Fruit fly (Drosophila melanogaster): ENCODE measurements around the gene ND-ACP.

ND-ACP gene

dm6 chr3L:1378862-1379543 is 49.3 kb downstream of the ND-ACP start (continued):
- TF ChIP-seq MTF-1 (GFP tag; optimal IDR thresholded peaks at IDR 0.05; ENCODE audit: borderline replicate concordance) (no peak), CG8478 (optimal IDR thresholded peaks at IDR 0.05) (no peak), lilli (GFP tag; optimal IDR thresholded peaks at IDR 0.05) (no peak), CG9609 (GFP tag; optimal IDR thresholded peaks at IDR 0.05) (peak; percentile 44), vnd (GFP tag; IDR thresholded peaks at IDR 0.05; ENCODE audit: partially characterized antibody) (no peak), CG13123 (GFP tag; optimal IDR thresholded peaks at IDR 0.05) (no peak), CG12744 (GFP tag; optimal IDR thresholded peaks at IDR 0.05) (no peak), bsh (GFP tag; optimal IDR thresholded peaks at IDR 0.05) (peak; percentile 74 to 82), CG32532 (GFP tag; IDR thresholded peaks at IDR 0.05) (peak; percentile 40), CG12071 (GFP tag; optimal IDR thresholded peaks at IDR 0.05) (peak; percentile 14), gfzf (GFP tag; optimal IDR thresholded peaks at IDR 0.05) (no peak), CG2875 (GFP tag; optimal IDR thresholded peaks at IDR 0.05) (peak; percentile 77), ftz-f1 (GFP tag; optimal IDR thresholded peaks at IDR 0.05) (no peak), CG10979 (tag; optimal IDR thresholded peaks at IDR 0.05) (peak; percentile 78), CG31388 (GFP tag; optimal IDR thresholded peaks at IDR 0.05) (no peak), CG14667 (GFP tag; IDR thresholded peaks at IDR 0.05) (peak; percentile 49), CG2202 (tag; optimal IDR thresholded peaks at IDR 0.05) (peak; percentile 51), Neu2 (GFP tag; optimal IDR thresholded peaks at IDR 0.05; ENCODE audit: borderline replicate concordance) (no peak), dysf (GFP tag; IDR thresholded peaks at IDR 0.05) (peak; percentile 67), zen (tag; optimal IDR thresholded peaks at IDR 0.05) (peak; percentile 22), Dp (GFP tag; optimal IDR thresholded peaks at IDR 0.05) (no peak), nom (GFP tag; optimal IDR thresholded peaks at IDR 0.05) (peak; percentile 45), chinmo (GFP tag; IDR thresholded peaks at IDR 0.05; ENCODE audit: partially characterized antibody) (no peak), esg (GFP tag; conservative IDR thresholded peaks at IDR 0.05) (peak; percentile 42), CG1529 (GFP tag; optimal IDR thresholded peaks at IDR 0.05) (peak; percentile 64), cas (GFP tag; IDR thresholded peaks at IDR 0.05) (no peak), bigmax (GFP tag; optimal IDR thresholded peaks at IDR 0.05) (no peak), CG8089 (GFP tag; optimal IDR thresholded peaks at IDR 0.05) (peak; percentile 11), pho (GFP tag; optimal IDR thresholded peaks at IDR 0.05) (peak; percentile 5), CG4360 (GFP tag; IDR thresholded peaks at IDR 0.05) (peak; percentile 92), CG16863 (GFP tag; optimal IDR thresholded peaks at IDR 0.05) (peak; percentile 35), Nf-YB (GFP tag; optimal IDR thresholded peaks at IDR 0.05) (peak; percentile 41), CG33557 (GFP tag; optimal IDR thresholded peaks at IDR 0.05) (no peak), HHEX (GFP tag; optimal IDR thresholded peaks at IDR 0.05) (peak; percentile 7), CG2678 (tag; optimal IDR thresholded peaks at IDR 0.05) (peak; percentile 72), CG13287 (GFP tag; IDR thresholded peaks at IDR 0.05; ENCODE audit: partially characterized antibody) (no peak), hth (optimal IDR thresholded peaks at IDR 0.05) (no peak), Ravus (GFP tag; IDR thresholded peaks at IDR 0.05) (no peak), luna (GFP tag; optimal IDR thresholded peaks at IDR 0.05) (no peak), CG7357 (GFP tag; IDR thresholded peaks at IDR 0.05) (peak; percentile 63; the same call in 1 of the 3 replicates), CG11695 (GFP tag; IDR thresholded peaks at IDR 0.05) (peak; percentile 64), Ada2b (GFP tag; IDR thresholded peaks at IDR 0.05) (peak; percentile 56; the same call in 1 of the 2 replicates), HLH4C (GFP tag; IDR thresholded peaks at IDR 0.05; ENCODE audit: partially characterized antibody) (no peak), lbe (GFP tag; optimal IDR thresholded peaks at IDR 0.05) (no peak), CG12104 (GFP tag; optimal IDR thresholded peaks at IDR 0.05) (no peak), CG17568 (GFP tag; optimal IDR thresholded peaks at IDR 0.05) (no peak), CG12391 (tag; optimal IDR thresholded peaks at IDR 0.05) (peak; percentile 78), CG18599 (GFP tag; optimal IDR thresholded peaks at IDR 0.05) (peak; percentile 44), CG16813 (GFP tag; IDR thresholded peaks at IDR 0.05; ENCODE audit: partially characterized antibody) (no peak)
